Fruit fly (Drosophila melanogaster) whole organism, embryonic: ENCODE data around the gene MED14.

Source experiments
- CG10462 ChIP-seq: fragments of 200-800 bp; sonication (Bioruptor generic); optimal IDR thresholded peaks from 2 replicates; lab custom pipeline; 2016; ENCODE audit warnings: missing biosample characterization, missing genetic modification characterization
- CG10959 ChIP-seq: fragments of 200-800 bp; sonication (Bioruptor generic); IDR thresholded peaks from 2 replicates; pipeline ENCODE4 v1.3.6; 2022; ENCODE audit warnings: missing biosample characterization, missing genetic modification characterization
- CG10979 ChIP-seq: fragments of 200-800 bp; sonication (Bioruptor generic); optimal IDR thresholded peaks from 2 replicates; lab custom pipeline; 2018; ENCODE audit warnings: missing biosample characterization, mild to moderate bottlenecking, missing genetic modification characterization, moderate library complexity
- CG11085 ChIP-seq: fragments of 200-800 bp; sonication (Bioruptor generic); IDR thresholded peaks from 2 replicates; pipeline ENCODE4 v1.3.6; 2022; ENCODE audit warnings: missing biosample characterization, missing genetic modification characterization
- CG12299 ChIP-seq: fragments of 200-800 bp; sonication (Bioruptor generic); optimal IDR thresholded peaks from 2 replicates; lab custom pipeline; 2018; ENCODE audit warnings: missing biosample characterization, mild to moderate bottlenecking, missing genetic modification characterization
- CG13775 ChIP-seq: fragments of 200-800 bp; sonication (Bioruptor generic); optimal IDR thresholded peaks from 3 replicates; lab custom pipeline; 2017; ENCODE audit warnings: missing biosample characterization, mild to moderate bottlenecking, missing genetic modification characterization
- CG14667 ChIP-seq: fragments of 200-800 bp; sonication (Bioruptor generic); IDR thresholded peaks from 2 replicates; pipeline ENCODE4 v1.3.6; 2022; ENCODE audit warnings: missing biosample characterization, missing genetic modification characterization
- CG1529 ChIP-seq: fragments of 200-800 bp; sonication (Bioruptor generic); optimal IDR thresholded peaks from 3 replicates; lab custom pipeline; 2018; ENCODE audit warnings: missing biosample characterization, missing genetic modification characterization
- CG15696 ChIP-seq: fragments of 200-800 bp; sonication (Bioruptor generic); optimal IDR thresholded peaks from 2 replicates; lab custom pipeline; 2019; ENCODE audit warnings: missing biosample characterization, mild to moderate bottlenecking, missing genetic modification characterization, moderate library complexity
- CG1647 ChIP-seq: fragments of 200-800 bp; sonication (Bioruptor generic); optimal IDR thresholded peaks from 3 replicates; lab custom pipeline; 2016; ENCODE audit warnings: missing biosample characterization, missing genetic modification characterization
- CG17612 ChIP-seq: fragments of 200-800 bp; sonication (Bioruptor generic); IDR thresholded peaks from 2 replicates; pipeline ENCODE4 v1.3.6; 2022; ENCODE audit warnings: missing biosample characterization, missing genetic modification characterization
- CG18476 ChIP-seq: fragments of 200-800 bp; sonication (Bioruptor generic); optimal IDR thresholded peaks from 2 replicates; lab custom pipeline; 2016; ENCODE audit warnings: missing biosample characterization, mild to moderate bottlenecking, missing genetic modification characterization
- CG18619 ChIP-seq: fragments of 200-800 bp; sonication (Bioruptor generic); optimal IDR thresholded peaks from 3 replicates; lab custom pipeline; 2017; ENCODE audit warnings: missing biosample characterization, mild to moderate bottlenecking, missing genetic modification characterization
- CG2889 ChIP-seq: fragments of 200-800 bp; sonication (Bioruptor generic); IDR thresholded peaks from 3 replicates; pipeline ENCODE4 v1.3.6; 2022; ENCODE audit warnings: missing biosample characterization, missing genetic modification characterization
- CG3726 ChIP-seq: fragments of 200-800 bp; sonication (Bioruptor generic); IDR thresholded peaks from 3 replicates; pipeline ENCODE4, ENCODE4 v1.3.6; 2022; ENCODE audit warnings: missing biosample characterization, missing genetic modification characterization
- CG3847 ChIP-seq: fragments of 200-800 bp; sonication (Bioruptor generic); IDR thresholded peaks from 2 replicates; pipeline ENCODE4 v1.3.6; 2022; ENCODE audit warnings: missing biosample characterization, missing genetic modification characterization
- CG7745 ChIP-seq: fragments of 200-800 bp; sonication (Bioruptor generic); optimal IDR thresholded peaks from 2 replicates; lab custom pipeline; 2018; ENCODE audit warnings: missing biosample characterization, mild to moderate bottlenecking, missing genetic modification characterization, moderate library complexity
- CG7839 ChIP-seq: fragments of 200-800 bp; sonication (Bioruptor generic); optimal IDR thresholded peaks from 3 replicates; lab custom pipeline; 2018; ENCODE audit warnings: missing biosample characterization, mild to moderate bottlenecking, missing genetic modification characterization, moderate library complexity
- CG7928 ChIP-seq: fragments of 200-800 bp; sonication (Bioruptor generic); optimal IDR thresholded peaks from 2 replicates; lab custom pipeline; 2017; ENCODE audit warnings: missing biosample characterization, mild to moderate bottlenecking, missing genetic modification characterization
- CG8089 ChIP-seq: fragments of 200-800 bp; sonication (Bioruptor generic); optimal IDR thresholded peaks from 3 replicates; lab custom pipeline; 2016; ENCODE audit warnings: missing biosample characterization, missing genetic modification characterization
- CrebB ChIP-seq: fragments of 200-800 bp; sonication (Bioruptor generic); optimal IDR thresholded peaks from 3 replicates; lab custom pipeline; 2018; ENCODE audit warnings: missing biosample characterization, mild to moderate bottlenecking, missing genetic modification characterization
- Dek ChIP-seq: fragments of 200-800 bp; sonication (Bioruptor generic); optimal IDR thresholded peaks from 3 replicates; lab custom pipeline; 2019; ENCODE audit warnings: missing biosample characterization, mild to moderate bottlenecking, missing genetic modification characterization, moderate library complexity
- GATAe ChIP-seq: fragments of 200-800 bp; sonication (Bioruptor generic); conservative IDR thresholded peaks from 2 replicates; pipeline ENCODE4 v1.3.6; 2022; ENCODE audit warnings: missing biosample characterization, missing genetic modification characterization
- HLH3B ChIP-seq: fragments of 200-800 bp; sonication (Bioruptor generic); IDR thresholded peaks from 2 replicates; pipeline ENCODE4 v1.3.6; 2022; ENCODE audit warnings: missing biosample characterization, missing genetic modification characterization
- Jarid2 ChIP-seq: fragments of 200-800 bp; sonication (Bioruptor generic); optimal IDR thresholded peaks from 3 replicates; lab custom pipeline; 2017; ENCODE audit warnings: mild to moderate bottlenecking, missing biosample characterization, missing genetic modification reagents, missing genetic modification characterization
- MBD-R2 ChIP-seq: fragments of 200-800 bp; sonication (Bioruptor generic); IDR thresholded peaks from 2 replicates; pipeline ENCODE4 v1.3.6; 2022; ENCODE audit warnings: missing biosample characterization, missing genetic modification characterization
- Rx ChIP-seq: fragments of 200-800 bp; sonication (Bioruptor generic); IDR thresholded peaks from 2 replicates; pipeline ENCODE4 v1.3.6; 2022; ENCODE audit warnings: missing biosample characterization, missing genetic modification characterization
- Tbp ChIP-seq: fragments of >200 bp; optimal IDR thresholded peaks from 2 replicates; lab custom pipeline; 2018; ENCODE audit warnings: missing biosample characterization, missing genetic modification characterization
- Xbp1 ChIP-seq: fragments of 200-800 bp; sonication (Bioruptor generic); optimal IDR thresholded peaks from 3 replicates; lab custom pipeline; 2016; ENCODE audit warnings: missing biosample characterization, mild to moderate bottlenecking, missing genetic modification characterization
- ap ChIP-seq: fragments of 200-800 bp; sonication (Bioruptor generic); IDR thresholded peaks from 2 replicates; pipeline ENCODE4 v1.3.6; 2022; ENCODE audit warnings: missing biosample characterization, missing genetic modification characterization
- az2 ChIP-seq: fragments of 200-800 bp; sonication (Bioruptor generic); optimal IDR thresholded peaks from 3 replicates; lab custom pipeline; 2016; ENCODE audit warnings: missing biosample characterization, missing genetic modification characterization
- cad ChIP-seq: fragments of >200 bp; optimal IDR thresholded peaks from 2 replicates; lab custom pipeline; 2017; ENCODE audit warnings: missing biosample characterization, missing genetic modification characterization
- cato ChIP-seq: fragments of 200-800 bp; sonication (Bioruptor generic); optimal IDR thresholded peaks from 2 replicates; lab custom pipeline; 2016; ENCODE audit warnings: missing biosample characterization, missing genetic modification characterization, borderline replicate concordance
- cg ChIP-seq: fragments of 200-800 bp; sonication (Bioruptor generic); optimal IDR thresholded peaks from 3 replicates; lab custom pipeline; 2019; ENCODE audit warnings: missing biosample characterization, mild to moderate bottlenecking, missing genetic modification characterization, moderate library complexity
- ci ChIP-seq: fragments of 200-800 bp; sonication (Bioruptor generic); IDR thresholded peaks from 3 replicates; pipeline ENCODE4 v1.3.6; 2022; ENCODE audit warnings: missing biosample characterization, missing genetic modification characterization
- dmrt11E ChIP-seq: fragments of 200-800 bp; sonication (Bioruptor generic); optimal IDR thresholded peaks from 3 replicates; lab custom pipeline; 2018; ENCODE audit warnings: missing biosample characterization, mild to moderate bottlenecking, missing genetic modification characterization, moderate library complexity
- dpn ChIP-seq, 2 experiments: fragments of 200-800 bp; sonication (Bioruptor generic); optimal IDR thresholded peaks; 3 replicates each; lab custom pipeline; 2016; ENCODE audit warnings: missing biosample characterization in 2 of 2, missing genetic modification characterization in 2 of 2
- ewg ChIP-seq: fragments of 200-800 bp; sonication (Bioruptor generic); optimal IDR thresholded peaks from 3 replicates; lab custom pipeline; 2017; ENCODE audit warnings: mild to moderate bottlenecking, missing biosample characterization, missing genetic modification reagents, missing genetic modification characterization
- gcm2 ChIP-seq: fragments of 200-800 bp; sonication (Bioruptor generic); optimal IDR thresholded peaks from 2 replicates; lab custom pipeline; 2016; ENCODE audit warnings: missing biosample characterization, missing genetic modification characterization
- gfzf ChIP-seq: fragments of 200-800 bp; sonication (Bioruptor generic); optimal IDR thresholded peaks from 2 replicates; lab custom pipeline; 2016; ENCODE audit warnings: missing biosample characterization, mild to moderate bottlenecking, missing genetic modification characterization, moderate library complexity
- ham ChIP-seq: fragments of 200-800 bp; sonication (Bioruptor generic); IDR thresholded peaks from 2 replicates; pipeline ENCODE4 v1.3.6; 2022; ENCODE audit warnings: missing biosample characterization, missing genetic modification characterization
- lilli ChIP-seq: fragments of 200-800 bp; sonication (Bioruptor generic); optimal IDR thresholded peaks from 3 replicates; lab custom pipeline; 2016; ENCODE audit warnings: missing biosample characterization, missing genetic modification characterization
- sima ChIP-seq: fragments of 200-800 bp; sonication (Bioruptor generic); optimal IDR thresholded peaks from 2 replicates; lab custom pipeline; 2016; ENCODE audit warnings: missing biosample characterization, missing genetic modification characterization
- slp2 ChIP-seq: fragments of 200-800 bp; sonication (Bioruptor generic); optimal IDR thresholded peaks from 2 replicates; lab custom pipeline; 2016; ENCODE audit warnings: missing biosample characterization, missing genetic modification characterization
- tio ChIP-seq: fragments of 200-800 bp; sonication (Bioruptor generic); optimal IDR thresholded peaks from 2 replicates; lab custom pipeline; 2017; ENCODE audit warnings: missing biosample characterization, missing genetic modification characterization, inconsistent platforms
- toy ChIP-seq: fragments of 200-800 bp; sonication (Bioruptor generic); IDR thresholded peaks from 2 replicates; pipeline ENCODE4 v1.3.6; 2022; ENCODE audit warnings: missing biosample characterization, missing genetic modification characterization
- twi ChIP-seq: fragments of 200-800 bp; optimal IDR thresholded peaks from 2 replicates; lab custom pipeline; 2019; ENCODE audit warnings: missing biosample characterization, mild to moderate bottlenecking, missing genetic modification characterization, moderate library complexity
- z ChIP-seq: fragments of 200-800 bp; sonication (Bioruptor generic); IDR thresholded peaks from 3 replicates; pipeline ENCODE4 v1.3.6; 2022; ENCODE audit warnings: missing biosample characterization, missing genetic modification characterization
- zen2 ChIP-seq: fragments of 200-800 bp; sonication (Bioruptor generic); IDR thresholded peaks from 3 replicates; pipeline ENCODE4 v1.3.6; 2022; ENCODE audit warnings: missing biosample characterization, missing genetic modification characterization; ENCODE audit not compliant: partially characterized antibody

The MED14 gene

dm6 chr3L:589290-590281 lies 3.5 kb upstream of the MED14 start:
- TF ChIP-seq dpn (GFP tag; optimal IDR thresholded peaks at IDR 0.05; lab: Kevin White, UChicago) (peak; percentile 90 to 91), CG3726 (GFP tag; lab: Robert Waterston, UW) (peak; percentile 89; the same call in 2 of the 3 replicates), CG10462 (peak; percentile 57), ci (GFP tag; lab: Robert Waterston, UW) (peak; percentile 96), lilli (GFP tag; lab: Kevin White, UChicago) (peak; percentile 93), slp2 (GFP tag; lab: Kevin White, UChicago) (peak; percentile 84), zen2 (GFP tag; lab: Robert Waterston, UW) (no peak), CrebB (peak; percentile 87), ap (peak; percentile 81), HLH3B (GFP tag; lab: Robert Waterston, UW) (peak; percentile 94), Jarid2 (GFP tag; lab: Kevin White, UChicago) (peak; percentile 59), dmrt11E (tag; lab: Kevin White, UChicago) (peak; percentile 91), Tbp (GFP tag; lab: Kevin White, UChicago) (no peak), CG8089 (GFP tag; lab: Kevin White, UChicago) (peak; percentile 85), sima (GFP tag; lab: Kevin White, UChicago) (peak; percentile 74), CG7928 (GFP tag; lab: Kevin White, UChicago) (peak; percentile 60), gfzf (GFP tag; lab: Kevin White, UChicago) (no peak), cato (GFP tag; lab: Kevin White, UChicago) (peak; percentile 61), CG2889 (GFP tag; lab: Robert Waterston, UW) (peak; percentile 85), CG12299 (peak; percentile 71), MBD-R2 (peak; percentile 79), CG13775 (GFP tag; lab: Kevin White, UChicago) (peak; percentile 97), CG15696 (tag; lab: Kevin White, UChicago) (peak; percentile 94), CG7839 (tag; lab: Kevin White, UChicago) (peak; percentile 90), Rx (GFP tag; lab: Robert Waterston, UW) (peak; percentile 88), CG10979 (tag; lab: Kevin White, UChicago) (peak; percentile 89), gcm2 (GFP tag; lab: Kevin White, UChicago) (peak; percentile 63), twi (peak; percentile 75), CG10959 (GFP tag; lab: Robert Waterston, UW) (peak; percentile 89), tio (GFP tag; lab: Kevin White, UChicago) (peak; percentile 76), ham (peak; percentile 76; the same call in 1 of the 2 replicates), CG18619 (GFP tag; lab: Kevin White, UChicago) (peak; percentile 89), cg (GFP tag; lab: Kevin White, UChicago) (no peak), CG11085 (GFP tag; lab: Robert Waterston, UW) (peak; percentile 85), z (GFP tag; lab: Robert Waterston, UW) (peak; percentile 63; the same call in 2 of the 3 replicates), cad (GFP tag; lab: Kevin White, UChicago) (no peak), CG17612 (GFP tag; lab: Robert Waterston, UW) (peak; percentile 80), az2 (GFP tag; lab: Kevin White, UChicago) (peak; percentile 89), CG1647 (GFP tag; lab: Kevin White, UChicago) (peak; percentile 88), CG14667 (GFP tag; lab: Robert Waterston, UW) (peak; percentile 89), CG18476 (GFP tag; lab: Kevin White, UChicago) (peak; percentile 81), Dek (peak; percentile 88), CG1529 (GFP tag; lab: Kevin White, UChicago) (peak; percentile 79), CG3847 (GFP tag; lab: Robert Waterston, UW) (peak; percentile 90), CG7745 (tag; lab: Kevin White, UChicago) (peak; percentile 40), toy (peak; percentile 79), ewg (peak; percentile 80), Xbp1 (GFP tag; lab: Kevin White, UChicago) (peak; percentile 93), GATAe (GFP tag; lab: Robert Waterston, UW) (no peak; the same call in 1 of the 2 replicates)
